Worm (Caenorhabditis elegans): ENCODE data around the gene math-1.
"Not testable (repeated sequence)": the region's sequence is repeated elsewhere in the genome, so short reads cannot be mapped to it uniquely, and the experiment has no call there.

DNA sequence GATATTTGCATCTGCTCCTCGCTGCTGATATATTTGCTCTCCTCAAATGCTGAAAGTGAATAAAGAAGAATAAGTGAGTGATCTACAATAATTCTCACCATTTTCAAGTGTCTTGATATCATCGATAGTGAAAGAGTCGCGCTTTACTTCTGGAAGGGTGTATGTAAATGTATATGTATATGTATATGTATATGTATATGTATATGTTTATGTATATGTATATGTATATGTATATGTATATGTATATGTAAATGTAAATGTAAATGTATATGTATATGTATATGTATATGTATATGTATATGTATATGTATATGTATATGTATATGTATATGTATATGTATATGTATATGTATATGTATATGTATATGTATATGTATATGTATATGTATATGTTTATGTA lies 45.7 kb downstream of the math-1 start, which contains the start of gene ceh-84:
- not testable (repeated sequence) for TF ChIP-seq sptf-1 (tag; optimal IDR thresholded peaks at IDR 0.05); ztf-11 (tag; optimal IDR thresholded peaks at IDR 0.05); rnt-1 (tag; optimal IDR thresholded peaks at IDR 0.05); fkh-8 (tag; optimal IDR thresholded peaks at IDR 0.05); nhr-12 (tag; optimal IDR thresholded peaks at IDR 0.05); unc-30 (tag; optimal IDR thresholded peaks at IDR 0.05); nhr-77 (tag; optimal IDR thresholded peaks at IDR 0.05); alr-1 (tag; optimal IDR thresholded peaks at IDR 0.05; ENCODE audit: borderline replicate concordance); ceh-63 (GFP tag; optimal IDR thresholded peaks at IDR 0.05)
